Worm (Caenorhabditis elegans) whole organism, L1 larva: ENCODE data around the gene R10E4.9.

Source experiments
- C34B4.2 ChIP-seq: sonication (generic microtip); optimal IDR thresholded peaks from 2 replicates; lab custom pipeline; 2017; ENCODE audit warnings: mild to moderate bottlenecking, missing genetic modification characterization, missing compliant biosample characterization
- F16B12.6 ChIP-seq: fragments of 150-350 bp; optimal IDR thresholded peaks from 2 replicates; lab custom pipeline; 2014; ENCODE audit warnings: missing biosample characterization, missing genetic modification characterization
- aha-1 ChIP-seq: fragments of 150-350 bp; optimal IDR thresholded peaks from 2 replicates; lab custom pipeline; 2014; ENCODE audit warnings: missing biosample characterization, missing genetic modification characterization
- alr-1 ChIP-seq: fragments of 200-800 bp; sonication (Bioruptor generic); optimal IDR thresholded peaks from 2 replicates; lab custom pipeline; 2018; ENCODE audit warnings: borderline replicate concordance, mild to moderate bottlenecking, missing genetic modification characterization, missing compliant biosample characterization
- blmp-1 ChIP-seq: fragments of 150-350 bp; optimal IDR thresholded peaks from 2 replicates; lab custom pipeline; 2014; ENCODE audit warnings: missing biosample characterization, missing genetic modification characterization
- ceh-63 ChIP-seq: fragments of 200-800 bp; sonication (Bioruptor generic); optimal IDR thresholded peaks from 2 replicates; lab custom pipeline; 2018; ENCODE audit warnings: mild to moderate bottlenecking, missing genetic modification characterization, missing compliant biosample characterization
- ceh-8 ChIP-seq: fragments of 200-800 bp; sonication (Bioruptor generic); optimal IDR thresholded peaks from 2 replicates; lab custom pipeline; 2018; ENCODE audit warnings: mild to moderate bottlenecking, missing genetic modification characterization, moderate library complexity, missing compliant biosample characterization
- ceh-82 ChIP-seq, 3 experiments: fragments of 150-350 bp in 1 of 3; sonication (generic microtip) in 2 of 3; optimal IDR thresholded peaks; 2 replicates each; lab custom pipeline; 2014 to 2017; ENCODE audit warnings: missing biosample characterization in 3 of 3, missing genetic modification characterization in 3 of 3
- dsc-1 ChIP-seq: sonication (generic microtip); optimal IDR thresholded peaks from 2 replicates; lab custom pipeline; 2016; ENCODE audit warnings: mild to moderate bottlenecking, missing genetic modification characterization, missing compliant biosample characterization
- efl-1 ChIP-seq, 4 experiments: fragments of 150-350 bp; optimal IDR thresholded peaks in 3 of 4; peaks in 1 of 4; 1 replicate in 1 of 4; 2 replicates in 3 of 4; lab custom pipeline; 2014; ENCODE audit warnings: missing biosample characterization in 2 of 4, missing genetic modification characterization in 2 of 4, missing genetic modification reagents in 2 of 4
- egl-27 ChIP-seq, 2 experiments: fragments of 150-350 bp in 1 of 2; sonication (generic microtip); optimal IDR thresholded peaks; 3 replicates each; lab custom pipeline; 2017 to 2018; ENCODE audit warnings: missing biosample characterization in 2 of 2, missing genetic modification characterization in 2 of 2, missing genetic modification reagents in 2 of 2
- fkh-4 ChIP-seq: sonication (generic microtip); optimal IDR thresholded peaks from 2 replicates; lab custom pipeline; 2016; ENCODE audit warnings: missing compliant biosample characterization, missing genetic modification characterization, borderline replicate concordance
- fkh-8 ChIP-seq: sonication (generic microtip); optimal IDR thresholded peaks from 2 replicates; lab custom pipeline; 2016; ENCODE audit warnings: mild to moderate bottlenecking, missing genetic modification characterization, missing compliant biosample characterization
- fos-1 ChIP-seq: fragments of 150-350 bp; optimal IDR thresholded peaks from 2 replicates; lab custom pipeline; 2014; ENCODE audit warnings: missing biosample characterization, missing genetic modification characterization
- hpl-2 ChIP-seq: fragments of 150-350 bp; optimal IDR thresholded peaks from 2 replicates; lab custom pipeline; 2014; ENCODE audit warnings: missing biosample characterization, missing genetic modification reagents, missing genetic modification characterization
- isw-1 ChIP-seq: fragments of 200-800 bp; sonication (Bioruptor generic); IDR thresholded peaks from 2 replicates; pipeline ENCODE4 v1.3.6; 2022; ENCODE audit warnings: missing genetic modification characterization, missing compliant biosample characterization
- jun-1 ChIP-seq: fragments of 150-350 bp; optimal IDR thresholded peaks from 2 replicates; lab custom pipeline; 2014; ENCODE audit warnings: missing biosample characterization, missing genetic modification reagents, missing genetic modification characterization
- lin-14 ChIP-seq: fragments of 200-800 bp; sonication (Bioruptor generic); optimal IDR thresholded peaks from 2 replicates; lab custom pipeline; 2018; ENCODE audit warnings: mild to moderate bottlenecking, missing genetic modification characterization, moderate library complexity, missing compliant biosample characterization
- lin-15B ChIP-seq: fragments of 150-350 bp; sonication (generic microtip); optimal IDR thresholded peaks from 3 replicates; lab custom pipeline; 2014; ENCODE audit warnings: missing biosample characterization, missing genetic modification characterization
- lin-39 ChIP-seq: fragments of 150-350 bp; optimal IDR thresholded peaks from 2 replicates; lab custom pipeline; 2014; ENCODE audit warnings: missing biosample characterization, missing genetic modification reagents, missing genetic modification characterization
- lir-3 ChIP-seq: sonication (generic microtip); optimal IDR thresholded peaks from 2 replicates; lab custom pipeline; 2016; ENCODE audit warnings: mild to moderate bottlenecking, missing genetic modification characterization, moderate library complexity, missing compliant biosample characterization; ENCODE audit not compliant: poor library complexity
- lsy-2 ChIP-seq, 2 experiments: fragments of 150-350 bp; optimal IDR thresholded peaks; 2 replicates each; lab custom pipeline; 2014; ENCODE audit warnings: missing biosample characterization in 2 of 2, missing genetic modification characterization in 2 of 2
- mab-9 ChIP-seq: fragments of 200-800 bp; sonication (Bioruptor generic); IDR thresholded peaks from 2 replicates; pipeline ENCODE4 v1.3.6; 2022; ENCODE audit warnings: missing genetic modification reagents, missing genetic modification characterization, missing compliant biosample characterization
- mdl-1 ChIP-seq, 2 experiments: fragments of 150-350 bp; optimal IDR thresholded peaks; 2 replicates each; lab custom pipeline; 2014 to 2017; ENCODE audit warnings: missing biosample characterization in 2 of 2, missing genetic modification characterization in 2 of 2, inconsistent platforms in 1 of 2
- mef-2 ChIP-seq: fragments of 150-350 bp; optimal IDR thresholded peaks from 2 replicates; lab custom pipeline; 2014; ENCODE audit warnings: missing biosample characterization, missing genetic modification characterization
- nhr-11 ChIP-seq: fragments of 150-350 bp; optimal IDR thresholded peaks from 2 replicates; lab custom pipeline; 2014; ENCODE audit warnings: missing biosample characterization, missing genetic modification characterization
- nhr-12 ChIP-seq: sonication (generic microtip); optimal IDR thresholded peaks from 2 replicates; lab custom pipeline; 2017; ENCODE audit warnings: missing biosample characterization, missing genetic modification characterization
- nhr-20 ChIP-seq: sonication (generic microtip); optimal IDR thresholded peaks from 2 replicates; lab custom pipeline; 2016; ENCODE audit warnings: mild to moderate bottlenecking, missing genetic modification characterization, missing compliant biosample characterization
- nhr-76 ChIP-seq: sonication (generic microtip); optimal IDR thresholded peaks from 2 replicates; lab custom pipeline; 2017; ENCODE audit warnings: missing biosample characterization, missing genetic modification characterization
- nhr-77 ChIP-seq: fragments of 150-350 bp; optimal IDR thresholded peaks from 2 replicates; lab custom pipeline; 2014; ENCODE audit warnings: missing biosample characterization, missing genetic modification characterization
- nhr-85 ChIP-seq: sonication (generic microtip); peaks from one replicate; lab custom pipeline; 2016; ENCODE audit warnings: missing genetic modification characterization, inconsistent platforms, missing compliant biosample characterization
- pag-3 ChIP-seq: sonication (generic microtip); optimal IDR thresholded peaks from 2 replicates; lab custom pipeline; 2017; ENCODE audit warnings: missing genetic modification characterization, mild to moderate bottlenecking, missing compliant biosample characterization, antibody characterized with exemption, borderline replicate concordance; ENCODE audit not compliant: insufficient read depth
- pax-3 ChIP-seq: fragments of 200-800 bp; sonication (Bioruptor generic); optimal IDR thresholded peaks from 2 replicates; lab custom pipeline; 2018; ENCODE audit warnings: mild to moderate bottlenecking, missing genetic modification characterization, moderate library complexity, missing compliant biosample characterization
- rnt-1 ChIP-seq: sonication (generic microtip); optimal IDR thresholded peaks from 2 replicates; lab custom pipeline; 2016; ENCODE audit warnings: mild to moderate bottlenecking, missing genetic modification characterization, moderate library complexity, missing compliant biosample characterization
- snpc-4 ChIP-seq: fragments of 150-350 bp; optimal IDR thresholded peaks from 2 replicates; lab custom pipeline; 2014; ENCODE audit warnings: missing biosample characterization, missing genetic modification characterization
- sox-4 ChIP-seq: sonication (generic microtip); optimal IDR thresholded peaks from 2 replicates; lab custom pipeline; 2016; ENCODE audit warnings: missing genetic modification characterization, missing compliant biosample characterization
- swsn-7 ChIP-seq: sonication (generic microtip); optimal IDR thresholded peaks from 2 replicates; lab custom pipeline; 2016; ENCODE audit warnings: missing genetic modification characterization, missing compliant biosample characterization
- unc-130 ChIP-seq: fragments of 150-350 bp; optimal IDR thresholded peaks from 2 replicates; lab custom pipeline; 2017; ENCODE audit warnings: missing biosample characterization, missing genetic modification characterization, inconsistent platforms
- unc-86 ChIP-seq: sonication (generic microtip); optimal IDR thresholded peaks from 2 replicates; lab custom pipeline; 2016; ENCODE audit warnings: missing genetic modification characterization, missing compliant biosample characterization
- unc-98 ChIP-seq: fragments of 200-800 bp; sonication (Bioruptor generic); IDR thresholded peaks from 2 replicates; pipeline ENCODE4 v1.3.6; 2022; ENCODE audit warnings: missing genetic modification characterization, missing compliant biosample characterization
- vab-15 ChIP-seq: sonication (generic microtip); optimal IDR thresholded peaks from 2 replicates; lab custom pipeline; 2017; ENCODE audit warnings: missing genotype, mild to moderate bottlenecking, missing genetic modification characterization, missing compliant biosample characterization
- xbp-1 ChIP-seq: sonication (generic microtip); optimal IDR thresholded peaks from 2 replicates; lab custom pipeline; 2016; ENCODE audit warnings: missing genetic modification characterization, missing compliant biosample characterization
- zag-1 ChIP-seq: fragments of 150-350 bp; optimal IDR thresholded peaks from 2 replicates; lab custom pipeline; 2014; ENCODE audit warnings: missing biosample characterization, missing genetic modification characterization
- zip-4 ChIP-seq: fragments of 200-800 bp; sonication (Bioruptor generic); optimal IDR thresholded peaks from 2 replicates; lab custom pipeline; 2018; ENCODE audit warnings: mild to moderate bottlenecking, missing genetic modification characterization, moderate library complexity, missing compliant biosample characterization
- ztf-11 ChIP-seq, 2 experiments: sonication (generic microtip); optimal IDR thresholded peaks; 2 replicates each; lab custom pipeline; 2016 to 2017; ENCODE audit warnings: missing genetic modification characterization in 2 of 2, missing biosample characterization in 1 of 2, missing compliant biosample characterization in 1 of 2

The R10E4.9 gene

DNA sequence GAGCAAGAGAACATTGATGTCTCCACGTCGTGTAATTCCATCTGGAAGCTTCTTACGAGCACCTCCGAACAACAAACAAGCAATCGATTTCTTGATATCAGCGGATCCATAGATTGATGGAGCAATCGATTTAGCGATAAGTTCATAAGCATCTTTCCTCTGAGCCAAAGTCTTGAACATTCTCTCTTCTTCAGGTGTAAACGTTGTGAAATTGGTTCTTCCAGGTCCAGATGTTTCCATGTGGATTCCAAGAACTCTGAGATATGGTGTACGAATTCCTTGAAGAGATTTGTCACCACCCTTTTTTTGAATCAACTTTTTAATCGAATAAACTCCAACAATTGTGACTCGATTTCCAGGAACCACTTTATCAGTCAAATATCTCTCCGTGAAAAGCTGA lies 12.2 kb downstream of the R10E4.9 start:
- TF ChIP-seq mef-2 (tag; lab: Kevin White, UChicago) = no peak
- no peak for TF ChIP-seq xbp-1
- no peak for TF ChIP-seq efl-1 (optimal IDR thresholded peaks at IDR 0.05; lab: Kevin White, UChicago)
- TF ChIP-seq efl-1 (GFP tag; optimal IDR thresholded peaks at IDR 0.05 in 1 of 2; lab: Kevin White, UChicago) = peak in 1 of 2 experiments; percentile 30
- no peak for TF ChIP-seq lin-14 (GFP tag; lab: Kevin White, UChicago)
- no peak for TF ChIP-seq sox-4
- TF ChIP-seq pax-3 = no peak
- TF ChIP-seq mdl-1 (tag; optimal IDR thresholded peaks at IDR 0.05; lab: Kevin White, UChicago) = no peak
- no peak for TF ChIP-seq lsy-2 (tag; optimal IDR thresholded peaks at IDR 0.05; lab: Kevin White, UChicago)

DNA sequence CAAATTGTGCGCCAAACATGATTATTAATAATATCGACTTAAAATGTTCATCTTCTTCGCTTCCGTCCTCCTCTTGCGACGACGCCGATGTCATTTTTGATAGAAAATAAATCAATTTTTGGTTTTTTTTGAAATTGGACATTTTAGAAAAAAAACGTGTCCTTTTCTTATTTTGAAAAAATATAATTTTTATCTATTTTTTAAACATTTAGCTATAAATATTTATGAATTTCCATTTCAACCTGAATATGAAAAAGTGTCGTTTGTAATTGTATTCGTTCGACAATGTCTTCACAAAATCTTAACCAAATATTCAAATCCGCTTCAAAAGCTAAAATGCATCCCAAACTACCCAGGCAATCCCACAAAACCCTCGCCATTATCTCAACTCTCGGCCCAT lies 14.8 kb downstream of the R10E4.9 start, which contains the start of gene R10E4.3:
Gene R10E4.3 (minus strand): TSS at position 101 of the 400 bp plus-strand sequence.
- TF ChIP-seq lin-39 (no peak), mab-9 (GFP tag; lab: Robert Waterston, UW) (no peak), aha-1 (tag; lab: Kevin White, UChicago) (no peak), nhr-20 (no peak), isw-1 (GFP tag; lab: Robert Waterston, UW) (no peak), zip-4 (GFP tag; lab: Kevin White, UChicago) (no peak), zag-1 (tag; lab: Kevin White, UChicago) (no peak), C34B4.2 (tag; lab: Kevin White, UChicago) (no peak), efl-1 (optimal IDR thresholded peaks at IDR 0.05; lab: Kevin White, UChicago) (no peak), efl-1 (GFP tag; optimal IDR thresholded peaks at IDR 0.05 in 1 of 2; lab: Kevin White, UChicago) (no peak), nhr-12 (tag; lab: Kevin White, UChicago) (no peak)

DNA sequence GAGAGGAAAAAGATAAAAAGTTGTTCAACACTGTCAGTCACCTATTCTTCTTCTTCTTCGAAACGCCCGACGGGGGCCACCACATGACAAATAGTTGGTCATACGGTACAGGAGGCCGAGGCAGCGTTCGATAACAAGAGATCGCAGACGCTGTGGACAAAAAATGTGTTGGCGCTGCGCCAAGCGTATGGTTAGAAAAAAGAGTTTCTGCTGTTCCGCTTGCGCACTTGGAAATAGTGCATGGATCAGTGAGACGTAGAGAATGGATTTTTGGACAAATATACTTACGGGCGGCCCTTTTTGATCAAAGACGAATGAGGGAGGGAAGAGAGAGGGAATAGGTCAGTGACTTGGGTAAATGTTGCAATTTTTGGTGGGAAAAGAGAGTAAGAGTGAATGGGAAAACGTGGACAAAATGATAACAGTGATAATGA lies 17.4 kb downstream of the R10E4.9 start:
- TF ChIP-seq ceh-8 (GFP tag; lab: Kevin White, UChicago) = no peak
- peak; percentile 72 for TF ChIP-seq jun-1 (tag; lab: Kevin White, UChicago)
- TF ChIP-seq ztf-11 (tag; optimal IDR thresholded peaks at IDR 0.05; lab: Kevin White, UChicago) = no peak
- TF ChIP-seq lin-39 = no peak
- no peak for TF ChIP-seq hpl-2 (GFP tag; lab: Kevin White, UChicago)
- TF ChIP-seq unc-86 (tag; lab: Kevin White, UChicago) = no peak
- peak; percentile 23 for TF ChIP-seq lir-3 (tag; lab: Kevin White, UChicago)
- no peak for TF ChIP-seq nhr-76 (tag; lab: Kevin White, UChicago)
- no peak for TF ChIP-seq pag-3 (tag; lab: Kevin White, UChicago)
- peak in 1 of 2 experiments; percentile 13 for TF ChIP-seq egl-27 (tag; optimal IDR thresholded peaks at IDR 0.05; lab: Kevin White, UChicago)
- peak; percentile 77 for TF ChIP-seq nhr-77
- peak; percentile 100 for TF ChIP-seq nhr-85 (tag; lab: Kevin White, UChicago)
- peak; percentile 89 for TF ChIP-seq blmp-1 (tag; lab: Kevin White, UChicago)
- TF ChIP-seq lin-14 (GFP tag; lab: Kevin White, UChicago) = peak; percentile 98
- TF ChIP-seq ceh-82 (tag; optimal IDR thresholded peaks at IDR 0.05; lab: Kevin White, UChicago) = peak; percentile 15 to 60 (median 21)
- no peak for TF ChIP-seq sox-4
- TF ChIP-seq F16B12.6 (tag; lab: Kevin White, UChicago) = peak; percentile 41
- TF ChIP-seq zag-1 (tag; lab: Kevin White, UChicago) = no peak
- TF ChIP-seq pax-3 = peak; percentile 29
- no peak for TF ChIP-seq vab-15 (tag; lab: Kevin White, UChicago)
- TF ChIP-seq fkh-8 (tag; lab: Kevin White, UChicago) = no peak
- no peak for TF ChIP-seq ceh-63 (GFP tag; lab: Kevin White, UChicago)
- TF ChIP-seq swsn-7 (tag; lab: Kevin White, UChicago) = peak; percentile 81
- TF ChIP-seq alr-1 (tag; lab: Kevin White, UChicago) = no peak
- TF ChIP-seq dsc-1 (tag; lab: Kevin White, UChicago) = no peak
- TF ChIP-seq fkh-4 (tag; lab: Kevin White, UChicago) = no peak
- TF ChIP-seq rnt-1 (tag; lab: Kevin White, UChicago) = peak; percentile 57
- no peak for TF ChIP-seq lin-15B (tag; lab: Kevin White, UChicago)
- TF ChIP-seq nhr-11 (tag; lab: Kevin White, UChicago) = no peak
- TF ChIP-seq unc-98 (GFP tag; lab: Robert Waterston, UW) = no peak
- no peak; the same call in 1 of the 2 replicates for TF ChIP-seq isw-1 (GFP tag; lab: Robert Waterston, UW)
- peak; percentile 30 for TF ChIP-seq fos-1
- no peak for TF ChIP-seq mef-2 (tag; lab: Kevin White, UChicago)
- TF ChIP-seq zip-4 (GFP tag; lab: Kevin White, UChicago) = peak; percentile 39
- peak; percentile 54 for TF ChIP-seq snpc-4
- TF ChIP-seq unc-130 (tag; lab: Kevin White, UChicago) = no peak
- TF ChIP-seq xbp-1 = peak; percentile 83
- no peak for TF ChIP-seq mab-9 (GFP tag; lab: Robert Waterston, UW)
- peak; percentile 60 to 62 for TF ChIP-seq efl-1 (optimal IDR thresholded peaks at IDR 0.05; lab: Kevin White, UChicago)
- TF ChIP-seq efl-1 (GFP tag; optimal IDR thresholded peaks at IDR 0.05 in 1 of 2; lab: Kevin White, UChicago) = peak; percentile 29 to 97
